Fruit fly (Drosophila melanogaster) whole organism, wandering third instar larva: Measurements from ENCODE around the gene CG7246.

ENCODE experiments used
- Dif ChIP-seq: fragments of 200-275, 200-300 bp; sonication (Bioruptor generic); optimal IDR thresholded peaks from 2 replicates; lab custom pipeline; 2018; ENCODE audit warnings: missing biosample characterization, missing genetic modification characterization; ENCODE audit not compliant: partially characterized antibody
- Hr78 ChIP-seq: fragments of >200 bp; optimal IDR thresholded peaks from 2 replicates; lab custom pipeline; 2017; ENCODE audit warnings: missing biosample characterization, missing genetic modification characterization
- N ChIP-seq: fragments of >200 bp; optimal IDR thresholded peaks from 2 replicates; lab custom pipeline; 2018; ENCODE audit warnings: missing biosample characterization, missing external identifiers, missing genetic modification characterization
- br ChIP-seq: fragments of 200-800 bp; sonication (Bioruptor generic); optimal IDR thresholded peaks from 2 replicates; lab custom pipeline; 2016; ENCODE audit warnings: missing biosample characterization, missing genetic modification characterization
- dsf ChIP-seq: sonication (Bioruptor generic); optimal IDR thresholded peaks from 2 replicates; lab custom pipeline; 2016; ENCODE audit warnings: missing biosample characterization, missing genetic modification characterization, borderline replicate concordance
- ey ChIP-seq: fragments of 200-800 bp; sonication (Bioruptor generic); optimal IDR thresholded peaks from 2 replicates; lab custom pipeline; 2016; ENCODE audit warnings: missing biosample characterization, missing genetic modification characterization

DNA sequence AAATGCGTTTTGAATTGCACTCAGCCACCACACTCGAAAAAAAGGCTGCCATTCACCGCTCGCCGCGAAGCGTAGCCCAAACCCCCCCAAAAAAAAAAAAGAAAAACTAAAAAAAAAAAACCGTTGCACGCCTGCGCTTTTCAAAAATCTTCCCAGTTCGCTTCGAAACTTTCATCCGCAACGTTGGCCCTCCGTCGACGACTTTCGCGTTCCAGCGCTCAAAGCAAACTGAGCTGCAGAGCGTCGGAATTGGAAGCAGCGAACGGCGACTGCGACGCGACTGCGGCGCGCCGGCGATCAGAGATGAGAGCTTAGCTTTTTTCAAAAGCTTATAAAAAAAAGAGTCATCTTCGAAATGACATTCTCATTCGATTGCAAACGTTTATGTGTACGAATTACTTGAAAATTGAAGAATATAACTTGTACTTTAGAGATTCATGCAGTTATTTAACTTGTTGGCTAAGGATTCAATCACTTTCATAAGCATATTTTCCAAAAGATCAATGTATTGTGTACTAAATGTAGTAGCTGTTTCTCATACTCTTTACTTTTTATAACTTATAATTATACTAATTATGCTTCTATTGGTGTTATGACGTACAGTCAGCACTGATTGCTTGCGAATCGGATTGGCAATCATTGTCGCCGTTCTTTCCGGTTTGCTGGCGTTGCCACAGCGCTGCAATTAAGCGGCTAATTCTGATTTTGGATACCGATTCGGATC lies 12.9 kb downstream of the CG7246 start, which contains the start of gene CG15365:
- TF ChIP-seq N (GFP tag; lab: Kevin White, UChicago) (no peak), ey (GFP tag; lab: Kevin White, UChicago) (no peak), Hr78 (GFP tag; lab: Kevin White, UChicago) (no peak), br (GFP tag; lab: Kevin White, UChicago) (no peak), dsf (GFP tag; lab: Kevin White, UChicago) (no peak), Dif (GFP tag; lab: Kevin White, UChicago) (no peak)
